Fruit fly (Drosophila melanogaster): ENCODE measurements around the gene CG18789.
A peak's percentile ranks its signal among the peaks of the same experiment; 100 is the strongest.

The CG18789 gene

DNA sequence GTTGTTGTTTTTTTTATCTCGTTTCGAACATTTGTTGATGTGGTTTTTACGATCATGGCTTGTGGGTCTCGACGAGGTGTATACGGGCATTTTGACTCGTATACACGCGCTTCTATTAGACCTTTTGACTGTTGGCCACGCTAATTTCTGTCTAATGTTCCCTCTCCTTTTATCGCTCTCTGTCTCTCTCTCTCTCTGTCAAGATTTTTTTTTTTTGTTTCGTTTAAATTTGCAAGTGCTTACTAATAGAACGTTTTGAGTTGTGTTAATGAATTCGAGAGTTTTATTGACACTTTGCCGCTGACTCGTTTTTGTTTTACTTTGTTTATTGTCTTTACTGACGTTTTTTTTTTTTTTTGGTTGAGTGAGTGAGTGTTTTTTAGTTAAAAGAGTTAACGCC is 24.9 kb downstream of the CG18789 start:
- TF ChIP-seq br (GFP tag; optimal IDR thresholded peaks at IDR 0.05) (no peak), pan (optimal IDR thresholded peaks at IDR 0.05) (no peak), CG32264 (GFP tag; optimal IDR thresholded peaks at IDR 0.05) (no peak), dmrt93B (GFP tag; optimal IDR thresholded peaks at IDR 0.05) (no peak), fru (GFP tag; optimal IDR thresholded peaks at IDR 0.05) (no peak), Vsx2 (GFP tag; optimal IDR thresholded peaks at IDR 0.05; ENCODE audit: partially characterized antibody) (no peak), ey (GFP tag; optimal IDR thresholded peaks at IDR 0.05) (no peak), Hr83 (GFP tag; optimal IDR thresholded peaks at IDR 0.05; ENCODE audit: poor library complexity, severe bottlenecking) (no peak), Hnf4 (GFP tag; optimal IDR thresholded peaks at IDR 0.05) (no peak), h (GFP tag; optimal IDR thresholded peaks at IDR 0.05) (no peak), Dif (GFP tag; optimal IDR thresholded peaks at IDR 0.05; ENCODE audit: partially characterized antibody) (no peak), dl (GFP tag; optimal IDR thresholded peaks at IDR 0.05; ENCODE audit: insufficient read depth in 1 of 2, partially characterized antibody in 2 of 2) (no peak), psq (GFP tag; optimal IDR thresholded peaks at IDR 0.05) (no peak)

DNA sequence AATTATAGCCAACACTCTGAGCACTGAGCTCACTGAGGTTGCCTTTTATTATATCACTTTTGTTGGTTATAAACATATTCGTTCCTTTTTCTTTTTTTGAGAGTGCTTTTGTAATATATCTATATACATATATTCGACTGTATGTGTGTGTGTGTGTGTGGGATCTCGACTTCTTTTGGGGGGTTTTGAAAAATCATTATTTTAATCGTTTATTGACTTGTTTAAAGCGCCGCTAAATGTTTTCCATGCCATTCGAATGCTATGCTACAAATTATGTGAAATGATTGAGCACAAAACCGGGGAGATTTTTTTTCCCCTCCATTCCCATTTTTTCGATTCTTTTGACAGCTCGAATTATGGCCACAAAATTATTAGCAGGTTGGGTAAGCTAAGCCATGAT is 25.8 kb downstream of the CG18789 start:
- TF ChIP-seq N (GFP tag; optimal IDR thresholded peaks at IDR 0.05) (no peak), Rel (GFP tag; optimal IDR thresholded peaks at IDR 0.05) (no peak), Rel (tag; optimal IDR thresholded peaks at IDR 0.05) (peak; percentile 73)

DNA sequence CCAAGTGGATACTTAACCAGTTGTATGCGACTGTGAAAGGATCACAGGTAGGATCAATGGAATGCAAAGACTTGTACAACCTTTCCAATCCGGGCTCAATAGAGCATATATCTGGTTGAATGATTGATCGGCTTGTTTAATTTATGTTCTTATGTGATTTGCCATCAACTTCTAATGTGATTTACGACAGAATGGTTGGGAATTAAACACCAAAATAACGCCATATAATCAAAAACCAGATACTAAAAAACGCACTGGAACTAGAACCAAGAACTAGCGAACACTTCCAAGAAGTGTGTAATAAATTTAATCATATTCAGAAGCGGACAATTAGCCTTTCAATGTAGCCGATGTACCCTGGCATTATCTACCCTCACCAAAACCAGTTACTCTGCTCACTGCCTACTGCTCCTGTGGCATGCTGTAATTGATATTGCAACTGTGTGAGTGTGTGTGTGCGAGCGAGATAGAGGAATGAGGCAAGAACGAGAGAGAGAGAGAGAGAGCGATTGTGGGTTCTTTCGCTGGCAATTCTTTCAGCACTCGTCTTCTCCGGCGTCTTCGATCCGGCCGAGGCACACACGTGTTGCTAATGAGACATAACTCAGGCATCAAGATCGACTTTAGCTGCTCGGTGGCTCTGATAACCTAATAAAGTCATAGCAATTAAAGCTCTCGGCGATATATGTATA is 26.5 kb downstream of the CG18789 start:
- peak; percentile 54 for TF ChIP-seq ey (GFP tag; optimal IDR thresholded peaks at IDR 0.05)
- peak; percentile 57 for TF ChIP-seq dmrt93B (GFP tag; optimal IDR thresholded peaks at IDR 0.05)
- TF ChIP-seq sage (GFP tag; optimal IDR thresholded peaks at IDR 0.05): no peak
- TF ChIP-seq foxo (GFP tag; optimal IDR thresholded peaks at IDR 0.05): peak in 1 of 2 experiments; percentile 57
- peak; percentile 39 for TF ChIP-seq br (GFP tag; optimal IDR thresholded peaks at IDR 0.05)
- TF ChIP-seq dsf (GFP tag; optimal IDR thresholded peaks at IDR 0.05; ENCODE audit: borderline replicate concordance): no peak
- TF ChIP-seq Vsx2 (GFP tag; optimal IDR thresholded peaks at IDR 0.05; ENCODE audit: partially characterized antibody): no peak
- TF ChIP-seq Jra (GFP tag; optimal IDR thresholded peaks at IDR 0.05): peak; percentile 25
- TF ChIP-seq psq (GFP tag; optimal IDR thresholded peaks at IDR 0.05): peak; percentile 44
- TF ChIP-seq Dif (GFP tag; optimal IDR thresholded peaks at IDR 0.05; ENCODE audit: partially characterized antibody): peak; percentile 37
- TF ChIP-seq CG9705 (GFP tag; optimal IDR thresholded peaks at IDR 0.05): peak; percentile 5
- TF ChIP-seq woc (GFP tag; optimal IDR thresholded peaks at IDR 0.05): peak; percentile 81
- TF ChIP-seq jim (GFP tag; optimal IDR thresholded peaks at IDR 0.05): no peak
- TF ChIP-seq Abd-B (GFP tag; optimal IDR thresholded peaks at IDR 0.05): no peak
- peak in 1 of 2 experiments; percentile 15 for TF ChIP-seq dl (GFP tag; optimal IDR thresholded peaks at IDR 0.05; ENCODE audit: insufficient read depth in 1 of 2, partially characterized antibody in 2 of 2)
- no peak for TF ChIP-seq brk (GFP tag; optimal IDR thresholded peaks at IDR 0.05)
- TF ChIP-seq usp (GFP tag; optimal IDR thresholded peaks at IDR 0.05): no peak
- no peak for TF ChIP-seq Myc (optimal IDR thresholded peaks at IDR 0.05)
- TF ChIP-seq Mio (GFP tag; optimal IDR thresholded peaks at IDR 0.05): no peak
- TF ChIP-seq GATAd (GFP tag; optimal IDR thresholded peaks at IDR 0.05): no peak
- TF ChIP-seq sv (GFP tag; optimal IDR thresholded peaks at IDR 0.05): no peak
- TF ChIP-seq pan (optimal IDR thresholded peaks at IDR 0.05): no peak
- peak; percentile 48 for TF ChIP-seq fru (GFP tag; optimal IDR thresholded peaks at IDR 0.05)
- no peak for TF ChIP-seq Hr78 (GFP tag; optimal IDR thresholded peaks at IDR 0.05)
- peak; percentile 55 for TF ChIP-seq Sp1 (GFP tag; optimal IDR thresholded peaks at IDR 0.05)
- no peak for TF ChIP-seq Hr83 (GFP tag; optimal IDR thresholded peaks at IDR 0.05; ENCODE audit: poor library complexity, severe bottlenecking)
- TF ChIP-seq Hnf4 (GFP tag; optimal IDR thresholded peaks at IDR 0.05): peak; percentile 36
- no peak for TF ChIP-seq N (GFP tag; optimal IDR thresholded peaks at IDR 0.05)
- TF ChIP-seq CrebA (GFP tag; optimal IDR thresholded peaks at IDR 0.05; ENCODE audit: borderline replicate concordance): no peak
- peak; percentile 18 for TF ChIP-seq rgr (GFP tag; optimal IDR thresholded peaks at IDR 0.05)
- TF ChIP-seq CG32264 (GFP tag; optimal IDR thresholded peaks at IDR 0.05): no peak
- no peak for TF ChIP-seq tai (GFP tag; optimal IDR thresholded peaks at IDR 0.05)
- TF ChIP-seq Dfd (GFP tag; optimal IDR thresholded peaks at IDR 0.05): no peak
- TF ChIP-seq HLH106 (tag; optimal IDR thresholded peaks at IDR 0.05): peak; percentile 39
- TF ChIP-seq OdsH (GFP tag; optimal IDR thresholded peaks at IDR 0.05): peak; percentile 9
- TF ChIP-seq lola (GFP tag; optimal IDR thresholded peaks at IDR 0.05): no peak
- no peak for TF ChIP-seq Rel (GFP tag; optimal IDR thresholded peaks at IDR 0.05)
- no peak for TF ChIP-seq Rel (tag; optimal IDR thresholded peaks at IDR 0.05)
- peak; percentile 60 for TF ChIP-seq h (GFP tag; optimal IDR thresholded peaks at IDR 0.05)

Measured in whole organism, wandering third instar larva.